Worm (Caenorhabditis elegans) whole organism, L3 larva: ENCODE results near the gene nsy-7.

Source experiments
- R02D3.7 ChIP-seq: fragments of 150-350 bp; optimal IDR thresholded peaks from 2 replicates; lab custom pipeline; 2014; ENCODE audit warnings: missing biosample characterization, missing genetic modification characterization
- ZK546.5 ChIP-seq: sonication (generic microtip); optimal IDR thresholded peaks from 2 replicates; lab custom pipeline; 2017; ENCODE audit warnings: missing biosample characterization, missing genetic modification characterization
- aly-2 ChIP-seq: fragments of 150-350 bp; optimal IDR thresholded peaks from 2 replicates; lab custom pipeline; 2014; ENCODE audit warnings: missing biosample characterization, missing genetic modification characterization
- ama-1 ChIP-seq: fragments of 150-350 bp; optimal IDR thresholded peaks from 2 replicates; lab custom pipeline; 2018
- ceh-28 ChIP-seq: fragments of 150-350 bp; optimal IDR thresholded peaks from 2 replicates; lab custom pipeline; 2014; ENCODE audit warnings: missing biosample characterization, missing genetic modification reagents, missing genetic modification characterization
- ceh-82 ChIP-seq: fragments of 150-350 bp; optimal IDR thresholded peaks from 2 replicates; lab custom pipeline; 2014; ENCODE audit warnings: missing biosample characterization, missing genetic modification characterization
- ceh-9 ChIP-seq: sonication (generic microtip); optimal IDR thresholded peaks from 2 replicates; lab custom pipeline; 2018; ENCODE audit warnings: missing biosample characterization, missing genetic modification characterization
- daf-12 ChIP-seq: fragments of 150-350 bp; optimal IDR thresholded peaks from 2 replicates; lab custom pipeline; 2014; ENCODE audit warnings: missing biosample characterization, missing genetic modification reagents, missing genetic modification characterization
- elt-2 ChIP-seq: sonication (generic microtip); optimal IDR thresholded peaks from 2 replicates; lab custom pipeline; 2016; ENCODE audit warnings: missing genetic modification reagents, mild to moderate bottlenecking, missing genetic modification characterization, missing compliant biosample characterization
- elt-3 ChIP-seq, 3 experiments: fragments of 150-350 bp in 1 of 3; sonication (generic microtip) in 2 of 3; optimal IDR thresholded peaks; 2 replicates in 2 of 3; 4 replicates in 1 of 3; lab custom pipeline; 2014 to 2017; ENCODE audit warnings: missing biosample characterization in 3 of 3, missing genetic modification characterization in 3 of 3
- eor-1 ChIP-seq, 2 experiments: fragments of 150-350 bp; optimal IDR thresholded peaks; 2 replicates each; lab custom pipeline; 2014 to 2018; ENCODE audit warnings: missing biosample characterization in 2 of 2, missing genetic modification characterization in 2 of 2
- fkh-10 ChIP-seq: sonication (generic microtip); optimal IDR thresholded peaks from 2 replicates; lab custom pipeline; 2017; ENCODE audit warnings: missing biosample characterization, missing genetic modification reagents, missing genetic modification characterization
- fkh-2 ChIP-seq: fragments of 150-350 bp; optimal IDR thresholded peaks from 2 replicates; lab custom pipeline; 2014; ENCODE audit warnings: missing biosample characterization, missing genetic modification reagents, missing genetic modification characterization
- fos-1 ChIP-seq: fragments of 150-350 bp; optimal IDR thresholded peaks from 2 replicates; lab custom pipeline; 2014; ENCODE audit warnings: missing biosample characterization, missing genetic modification characterization
- hmg-11 ChIP-seq: sonication (generic microtip); optimal IDR thresholded peaks from 2 replicates; lab custom pipeline; 2016; ENCODE audit warnings: missing genetic modification characterization, missing compliant biosample characterization
- jun-1 ChIP-seq: fragments of 150-350 bp; optimal IDR thresholded peaks from 2 replicates; lab custom pipeline; 2014; ENCODE audit warnings: missing biosample characterization, missing genetic modification reagents, missing genetic modification characterization
- lin-15B ChIP-seq: fragments of 150-350 bp; optimal IDR thresholded peaks from 2 replicates; lab custom pipeline; 2014; ENCODE audit warnings: missing biosample characterization, missing genetic modification characterization
- lin-39 ChIP-seq: fragments of 150-350 bp; optimal IDR thresholded peaks from 2 replicates; lab custom pipeline; 2018; ENCODE audit warnings: missing biosample characterization, missing genetic modification reagents, missing genetic modification characterization
- mdl-1 ChIP-seq: fragments of 150-350 bp; optimal IDR thresholded peaks from 2 replicates; lab custom pipeline; 2014; ENCODE audit warnings: missing biosample characterization, missing genetic modification characterization
- mml-1 ChIP-seq: fragments of 150-350 bp; sonication (generic microtip); optimal IDR thresholded peaks from 3 replicates; lab custom pipeline; 2014; ENCODE audit warnings: missing biosample characterization, missing genetic modification characterization
- nfya-1 ChIP-seq: sonication (generic microtip); optimal IDR thresholded peaks from 2 replicates; lab custom pipeline; 2017; ENCODE audit warnings: missing genetic modification characterization, mild to moderate bottlenecking, missing compliant biosample characterization, antibody characterized with exemption, moderate library complexity; ENCODE audit not compliant: insufficient read depth
- nhr-11 ChIP-seq: fragments of 150-350 bp; optimal IDR thresholded peaks from 2 replicates; lab custom pipeline; 2014; ENCODE audit warnings: missing biosample characterization, missing genetic modification characterization
- nhr-12 ChIP-seq: fragments of 150-350 bp; optimal IDR thresholded peaks from 2 replicates; lab custom pipeline; 2014; ENCODE audit warnings: missing biosample characterization, missing genetic modification characterization
- nhr-23 ChIP-seq: fragments of 150-350 bp; optimal IDR thresholded peaks from 2 replicates; lab custom pipeline; 2014; ENCODE audit warnings: missing biosample characterization, missing genetic modification reagents, missing genetic modification characterization
- nhr-25 ChIP-seq: sonication (generic microtip); optimal IDR thresholded peaks from 2 replicates; lab custom pipeline; 2017; ENCODE audit warnings: missing biosample characterization, missing genetic modification characterization
- nhr-28 ChIP-seq: fragments of 150-350 bp; optimal IDR thresholded peaks from 2 replicates; lab custom pipeline; 2014; ENCODE audit warnings: missing biosample characterization, missing genetic modification characterization
- nhr-43 ChIP-seq: sonication (generic microtip); optimal IDR thresholded peaks from 2 replicates; lab custom pipeline; 2016; ENCODE audit warnings: mild to moderate bottlenecking, missing genetic modification characterization, missing compliant biosample characterization; ENCODE audit not compliant: poor library complexity, severe bottlenecking
- nhr-67 ChIP-seq: fragments of 150-350 bp; optimal IDR thresholded peaks from 2 replicates; lab custom pipeline; 2014; ENCODE audit warnings: missing biosample characterization, missing genetic modification characterization
- nhr-76 ChIP-seq: fragments of 150-350 bp; sonication (generic microtip); optimal IDR thresholded peaks from 5 replicates; lab custom pipeline; 2014; ENCODE audit warnings: missing biosample characterization, missing genetic modification characterization
- nhr-77 ChIP-seq: fragments of 150-350 bp; optimal IDR thresholded peaks from 2 replicates; lab custom pipeline; 2014; ENCODE audit warnings: missing biosample characterization, missing genetic modification characterization
- pha-4 ChIP-seq: fragments of 150-350 bp; optimal IDR thresholded peaks from 2 replicates; lab custom pipeline; 2014; ENCODE audit warnings: missing biosample characterization, missing genetic modification reagents, missing genetic modification characterization
- pqm-1 ChIP-seq: fragments of 150-350 bp; optimal IDR thresholded peaks from 2 replicates; lab custom pipeline; 2017; ENCODE audit warnings: missing biosample characterization, missing genetic modification characterization, inconsistent platforms
- skn-1 ChIP-seq: fragments of 150-350 bp; optimal IDR thresholded peaks from 2 replicates; lab custom pipeline; 2014; ENCODE audit warnings: missing biosample characterization, missing genetic modification characterization
- snpc-4 ChIP-seq: fragments of 150-350 bp; optimal IDR thresholded peaks from 2 replicates; lab custom pipeline; 2014; ENCODE audit warnings: missing biosample characterization, missing genetic modification characterization
- tbx-2 ChIP-seq: sonication (generic microtip); optimal IDR thresholded peaks from 2 replicates; lab custom pipeline; 2016; ENCODE audit warnings: mild to moderate bottlenecking, missing genetic modification characterization, missing compliant biosample characterization
- unc-39 ChIP-seq: sonication (generic microtip); optimal IDR thresholded peaks from 4 replicates; lab custom pipeline; 2017; ENCODE audit warnings: missing biosample characterization, missing genetic modification characterization
- unc-62 ChIP-seq: fragments of 150-350 bp; sonication (generic microtip); optimal IDR thresholded peaks from 4 replicates; lab custom pipeline; 2014; ENCODE audit warnings: missing biosample characterization, missing genetic modification reagents, missing genetic modification characterization
- zag-1 ChIP-seq: fragments of 150-350 bp; optimal IDR thresholded peaks from 2 replicates; lab custom pipeline; 2014; ENCODE audit warnings: missing biosample characterization, missing genetic modification characterization
- ztf-11 ChIP-seq: fragments of 150-350 bp; optimal IDR thresholded peaks from 2 replicates; lab custom pipeline; 2014; ENCODE audit warnings: missing biosample characterization, missing genetic modification characterization
- ztf-4 ChIP-seq: fragments of 150-350 bp; optimal IDR thresholded peaks from 2 replicates; lab custom pipeline; 2014; ENCODE audit warnings: missing biosample characterization, missing genetic modification characterization

Gene nsy-7

DNA sequence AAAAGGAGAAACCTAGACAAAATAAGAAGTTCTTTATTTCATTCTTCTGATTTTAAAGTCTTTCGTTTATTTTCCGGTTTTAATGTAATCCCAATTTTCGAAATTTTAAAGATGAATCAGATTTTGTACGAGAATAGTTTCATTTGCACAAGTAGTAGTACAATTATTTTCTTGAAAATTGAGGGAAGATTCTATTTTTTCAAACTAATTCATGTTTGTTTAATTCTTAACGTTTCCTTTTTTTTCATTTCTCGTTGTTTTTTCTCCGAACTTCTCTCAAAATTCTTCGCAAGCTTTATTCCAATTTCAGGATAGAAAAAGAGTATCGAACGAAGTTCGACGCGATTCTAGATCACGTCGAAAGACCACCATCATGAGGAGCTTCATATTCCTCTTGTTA, 24.1 kb downstream of the nsy-7 start, which contains the start of gene sax-7:
TSS of gene sax-7 (plus strand) at position 301 of the 400 bp plus-strand sequence.
- TF ChIP-seq hmg-11 (tag; lab: Kevin White, UChicago) (no peak), unc-62 (GFP tag; lab: Kevin White, UChicago) (no peak), lin-15B (tag; lab: Kevin White, UChicago) (no peak), mdl-1 (tag; lab: Kevin White, UChicago) (no peak), nhr-25 (tag; lab: Kevin White, UChicago) (no peak), pqm-1 (no peak), eor-1 (tag; optimal IDR thresholded peaks at IDR 0.05; lab: Kevin White, UChicago) (no peak), aly-2 (no peak), nhr-67 (tag; lab: Kevin White, UChicago) (no peak), ama-1 (no peak), elt-2 (tag; lab: Kevin White, UChicago) (no peak), nhr-12 (tag; lab: Kevin White, UChicago) (no peak), zag-1 (tag; lab: Kevin White, UChicago) (no peak), jun-1 (tag; lab: Kevin White, UChicago) (no peak), nhr-76 (tag; lab: Kevin White, UChicago) (no peak), nhr-77 (no peak), skn-1 (no peak), unc-39 (no peak), ztf-4 (tag; lab: Kevin White, UChicago) (no peak)
- TF ChIP-seq, all 47 proteins: peak for 0

- TF ChIP-seq pha-4 (tag; lab: Kevin White, UChicago) (no peak), aly-2 (no peak), nhr-77 (no peak), snpc-4 (tag; lab: Kevin White, UChicago) (no peak), mdl-1 (tag; lab: Kevin White, UChicago) (no peak), ZK546.5 (tag; lab: Kevin White, UChicago) (no peak), hmg-11 (tag; lab: Kevin White, UChicago) (no peak), nhr-23 (no peak), nfya-1 (tag; lab: Kevin White, UChicago) (no peak), ceh-9 (tag; lab: Kevin White, UChicago) (no peak), nhr-11 (tag; lab: Kevin White, UChicago) (no peak), nhr-67 (tag; lab: Kevin White, UChicago) (no peak)
Observed at ce11 chrIV:8061267-8061666, 25.2 kb downstream of the nsy-7 start.

ce11 chrIV:8053955-8054354, 32.5 kb downstream of the nsy-7 start:
- TF ChIP-seq pha-4 (tag; lab: Kevin White, UChicago) (peak; percentile 68), elt-3 (tag; optimal IDR thresholded peaks at IDR 0.05; lab: Kevin White, UChicago) (no peak)

DNA sequence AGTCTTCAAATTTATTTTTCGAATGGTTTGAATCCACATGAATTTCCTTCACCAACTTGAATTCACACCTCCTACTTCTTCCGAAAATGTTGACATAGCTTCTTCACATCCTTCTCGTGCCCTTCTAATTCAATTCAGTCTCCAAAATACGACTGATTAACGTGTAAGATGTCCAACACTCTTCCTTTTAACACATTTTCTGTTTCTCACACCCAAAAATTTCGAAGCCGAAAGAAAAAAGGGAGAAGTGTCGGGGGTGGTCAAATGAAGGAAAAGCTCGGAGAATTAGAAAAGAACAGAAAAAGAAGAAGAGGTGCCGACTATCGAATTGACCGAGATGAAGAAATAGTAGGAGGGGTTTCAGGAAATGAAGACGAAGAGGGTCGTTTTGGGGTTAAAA, 33.8 kb downstream of the nsy-7 start:
- TF ChIP-seq ceh-9 (tag; lab: Kevin White, UChicago), result no peak
- TF ChIP-seq ztf-11 (tag; lab: Kevin White, UChicago), result no peak
- no peak for TF ChIP-seq nhr-76 (tag; lab: Kevin White, UChicago)
- no peak for TF ChIP-seq daf-12 (tag; lab: Kevin White, UChicago)
- TF ChIP-seq fkh-2, result no peak
- TF ChIP-seq elt-3 (tag; optimal IDR thresholded peaks at IDR 0.05; lab: Kevin White, UChicago), result no peak
- no peak for TF ChIP-seq lin-15B (tag; lab: Kevin White, UChicago)
- TF ChIP-seq nhr-25 (tag; lab: Kevin White, UChicago), result no peak
- no peak for TF ChIP-seq mdl-1 (tag; lab: Kevin White, UChicago)
- TF ChIP-seq nhr-43, result no peak
- TF ChIP-seq fkh-10 (GFP tag; lab: Kevin White, UChicago), result no peak
- no peak for TF ChIP-seq nhr-28
- TF ChIP-seq ceh-82 (tag; lab: Kevin White, UChicago), result no peak
- no peak for TF ChIP-seq R02D3.7 (tag; lab: Kevin White, UChicago)
- TF ChIP-seq mml-1, result no peak

ce11 chrIV:8048083-8048482, 38.4 kb downstream of the nsy-7 start:
- TF ChIP-seq fkh-10 (GFP tag; lab: Kevin White, UChicago) (no peak), ceh-82 (tag; lab: Kevin White, UChicago) (no peak), mml-1 (no peak), ceh-28 (tag; lab: Kevin White, UChicago) (no peak), nfya-1 (tag; lab: Kevin White, UChicago) (no peak), lin-39 (tag; lab: Kevin White, UChicago) (no peak), tbx-2 (tag; lab: Kevin White, UChicago) (no peak), mdl-1 (tag; lab: Kevin White, UChicago) (no peak), elt-3 (tag; optimal IDR thresholded peaks at IDR 0.05; lab: Kevin White, UChicago) (no peak), lin-15B (tag; lab: Kevin White, UChicago) (no peak), fos-1 (tag; lab: Kevin White, UChicago) (no peak), aly-2 (no peak), nhr-76 (tag; lab: Kevin White, UChicago) (no peak), nhr-25 (tag; lab: Kevin White, UChicago) (no peak), nhr-67 (tag; lab: Kevin White, UChicago) (no peak)
